Fruit fly (Drosophila melanogaster) whole organism, embryonic: ENCODE results near the gene RpL34b.

Experiments used
- CG17186 ChIP-seq: fragments of 200-800 bp; sonication (Bioruptor generic); optimal IDR thresholded peaks from 3 replicates; lab custom pipeline; 2017; ENCODE audit warnings: missing biosample characterization, missing genetic modification reagents, missing genetic modification characterization
- Dfd ChIP-seq, 2 experiments: fragments of >200 bp; optimal IDR thresholded peaks; 2 replicates each; lab custom pipeline; 2017; ENCODE audit warnings: missing biosample characterization in 2 of 2, missing genetic modification characterization in 2 of 2
- NK7.1 ChIP-seq: fragments of 200-800 bp; sonication (Bioruptor generic); optimal IDR thresholded peaks from 3 replicates; lab custom pipeline; 2016; ENCODE audit warnings: missing biosample characterization, missing genetic modification characterization

DNA sequence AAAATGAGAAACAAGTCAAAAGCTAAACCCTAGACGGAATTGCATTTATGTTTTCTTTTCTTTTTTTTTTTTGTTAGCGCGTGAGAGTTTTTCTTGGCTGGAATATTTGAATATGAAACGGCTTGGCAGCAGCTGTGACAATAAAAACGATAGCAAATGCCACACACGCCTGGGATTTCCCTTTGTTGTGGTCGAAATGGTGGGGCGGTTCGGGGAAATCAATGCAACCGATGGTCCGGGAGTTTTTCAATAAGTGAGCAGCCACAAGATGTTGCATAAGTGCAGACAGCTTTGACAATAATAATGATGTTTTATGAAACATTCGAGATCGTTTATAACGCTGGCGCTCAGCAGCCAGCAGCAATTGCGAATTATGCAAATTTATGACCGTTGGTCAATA, 24.2 kb downstream of the RpL34b start:
- TF ChIP-seq CG17186 (no peak), Dfd (GFP tag; optimal IDR thresholded peaks at IDR 0.05; lab: Kevin White, UChicago) (no peak), NK7.1 (no peak)
